Fruit fly (Drosophila melanogaster) whole organism, pupa: ENCODE measurements around the gene CG4041.

Source experiments
- CG10348 ChIP-seq: fragments of 200-800 bp; sonication (Bioruptor generic); IDR thresholded peaks from 2 replicates; pipeline ENCODE4 v1.3.6; 2022; ENCODE audit warnings: missing biosample characterization, missing genetic modification characterization
- CG12605 ChIP-seq: fragments of 200-800 bp; sonication (Bioruptor generic); IDR thresholded peaks from 2 replicates; pipeline ENCODE4 v1.3.6; 2022; ENCODE audit warnings: missing biosample characterization, missing genetic modification characterization
- CG14655 ChIP-seq: fragments of 200-800 bp; sonication (Bioruptor generic); optimal IDR thresholded peaks from 3 replicates; lab custom pipeline; 2017; ENCODE audit warnings: mild to moderate bottlenecking, missing biosample characterization, missing genetic modification reagents, missing genetic modification characterization
- CG32121 ChIP-seq: fragments of 200-800 bp; sonication (Bioruptor generic); IDR thresholded peaks from 2 replicates; pipeline ENCODE4 v1.3.6; 2022; ENCODE audit warnings: missing biosample characterization, missing genetic modification characterization
- CG4496 ChIP-seq: fragments of 200-800 bp; sonication (Bioruptor generic); IDR thresholded peaks from 3 replicates; pipeline ENCODE4 v1.3.6; 2022; ENCODE audit warnings: missing biosample characterization, missing genetic modification characterization
- CG8159 ChIP-seq: fragments of 200-800 bp; sonication (Bioruptor generic); optimal IDR thresholded peaks from 3 replicates; lab custom pipeline; 2018; ENCODE audit warnings: missing biosample characterization, mild to moderate bottlenecking, missing genetic modification characterization, moderate library complexity
- CG8301 ChIP-seq: fragments of 200-800 bp; sonication (Bioruptor generic); optimal IDR thresholded peaks from 2 replicates; lab custom pipeline; 2018; ENCODE audit warnings: missing biosample characterization, mild to moderate bottlenecking, missing genetic modification characterization
- CG9948 ChIP-seq: fragments of 200-800 bp; sonication (Bioruptor generic); optimal IDR thresholded peaks from 2 replicates; lab custom pipeline; 2018; ENCODE audit warnings: missing biosample characterization, mild to moderate bottlenecking, missing genetic modification characterization, moderate library complexity
- D1 ChIP-seq: fragments of 200-800 bp; sonication (Bioruptor generic); optimal IDR thresholded peaks from 2 replicates; lab custom pipeline; 2018; ENCODE audit warnings: missing biosample characterization, mild to moderate bottlenecking, missing genetic modification characterization, moderate library complexity
- EcR ChIP-seq: fragments of 200-800 bp; sonication (Bioruptor generic); optimal IDR thresholded peaks from 3 replicates; lab custom pipeline; 2019; ENCODE audit warnings: missing biosample characterization, missing genetic modification characterization, mild to moderate bottlenecking, moderate library complexity, missing genetic modification reagents
- Pif1B ChIP-seq: fragments of 200-800 bp; sonication (Bioruptor generic); optimal IDR thresholded peaks from 3 replicates; lab custom pipeline; 2016; ENCODE audit warnings: missing biosample characterization, missing genetic modification characterization
- fd96Ca ChIP-seq: fragments of 200-800 bp; sonication (Bioruptor generic); IDR thresholded peaks from 3 replicates; pipeline ENCODE4 v1.3.6; 2022; ENCODE audit warnings: missing biosample characterization, missing genetic modification characterization
- gl ChIP-seq: fragments of 200-800 bp; sonication (Bioruptor generic); optimal IDR thresholded peaks from 2 replicates; lab custom pipeline; 2018; ENCODE audit warnings: missing biosample characterization, mild to moderate bottlenecking, missing genetic modification characterization
- rn ChIP-seq: fragments of 200-800 bp; sonication (Bioruptor generic); IDR thresholded peaks from 2 replicates; pipeline ENCODE4 v1.3.6; 2022; ENCODE audit warnings: missing biosample characterization, missing genetic modification characterization

- TF ChIP-seq CG9948 (tag; lab: Kevin White, UChicago) = no peak
- no peak for TF ChIP-seq CG4496 (GFP tag; lab: Robert Waterston, UW)
- TF ChIP-seq CG8159 (tag; lab: Kevin White, UChicago) = no peak
- TF ChIP-seq CG8301 (tag; lab: Kevin White, UChicago) = no peak
- peak; percentile 8 for TF ChIP-seq EcR (GFP tag; lab: Kevin White, UChicago)
- TF ChIP-seq Pif1B (GFP tag; lab: Kevin White, UChicago) = no peak
- no peak for TF ChIP-seq fd96Ca (GFP tag; lab: Robert Waterston, UW)
- no peak for TF ChIP-seq CG32121 (GFP tag; lab: Robert Waterston, UW)
- no peak for TF ChIP-seq D1 (tag; lab: Kevin White, UChicago)
- no peak for TF ChIP-seq CG14655 (GFP tag; lab: Kevin White, UChicago)
- TF ChIP-seq rn (GFP tag; lab: Robert Waterston, UW) = no peak
- TF ChIP-seq gl (tag; lab: Kevin White, UChicago) = no peak
- TF ChIP-seq CG12605 = no peak
- TF ChIP-seq CG10348 (GFP tag; lab: Robert Waterston, UW) = no peak
Observed at dm6 chrX:4938986-4939385, 20.7 kb upstream of the CG4041 start, which contains the start of gene Ptp4E.
